Fruit fly (Drosophila melanogaster) whole organism, adult: ENCODE data around the gene Ppat-Dpck.
A peak's percentile ranks its signal among the peaks of the same experiment; 100 is the strongest.

Experiments used
- CG11617 ChIP-seq: fragments of 200-800 bp; sonication (Bioruptor generic); optimal IDR thresholded peaks from 2 replicates; lab custom pipeline; 2017; ENCODE audit warnings: mild to moderate bottlenecking, missing biosample characterization, missing genetic modification reagents, missing genetic modification characterization
- CG12768 ChIP-seq: fragments of 200-800 bp; sonication (Bioruptor generic); optimal IDR thresholded peaks from 2 replicates; lab custom pipeline; 2017; ENCODE audit warnings: missing biosample characterization, missing genetic modification characterization, mild to moderate bottlenecking, moderate library complexity, missing genetic modification reagents
- CG14711 ChIP-seq: fragments of 200-800 bp; sonication (Bioruptor generic); optimal IDR thresholded peaks from 2 replicates; lab custom pipeline; 2018; ENCODE audit warnings: missing biosample characterization, mild to moderate bottlenecking, missing genetic modification characterization, moderate library complexity
- CG1620 ChIP-seq: fragments of 200-800 bp; sonication (Bioruptor generic); optimal IDR thresholded peaks from 2 replicates; lab custom pipeline; 2016; ENCODE audit warnings: missing biosample characterization, missing genetic modification characterization
- CG33017 ChIP-seq: fragments of 200-800 bp; sonication (Bioruptor generic); optimal IDR thresholded peaks from 2 replicates; lab custom pipeline; 2018; ENCODE audit warnings: missing biosample characterization, mild to moderate bottlenecking, missing genetic modification characterization, moderate library complexity
- CG5204 ChIP-seq: fragments of 200-800 bp; sonication (Bioruptor generic); optimal IDR thresholded peaks from 2 replicates; lab custom pipeline; 2016; ENCODE audit warnings: missing biosample characterization, missing genetic modification characterization
- CG7045 ChIP-seq: fragments of 200-800 bp; sonication (Bioruptor generic); optimal IDR thresholded peaks from 2 replicates; lab custom pipeline; 2017; ENCODE audit warnings: missing biosample characterization, mild to moderate bottlenecking, missing genetic modification characterization
- CG7101 ChIP-seq: fragments of 200-800 bp; sonication (Bioruptor generic); optimal IDR thresholded peaks from 2 replicates; lab custom pipeline; 2018; ENCODE audit warnings: missing biosample characterization, mild to moderate bottlenecking, missing genetic modification characterization, moderate library complexity
- Clk ChIP-seq: fragments of 200-800 bp; sonication (Bioruptor generic); optimal IDR thresholded peaks from 2 replicates; lab custom pipeline; 2017; ENCODE audit warnings: missing biosample characterization, missing genetic modification characterization
- Crg-1 ChIP-seq: fragments of 200-800 bp; sonication (Bioruptor generic); optimal IDR thresholded peaks from 2 replicates; lab custom pipeline; 2016; ENCODE audit warnings: missing biosample characterization, missing genetic modification characterization
- Hr96 ChIP-seq: fragments of 200-800 bp; sonication (Bioruptor generic); optimal IDR thresholded peaks from 2 replicates; lab custom pipeline; 2016; ENCODE audit warnings: missing biosample characterization, missing genetic modification characterization
- Mnt ChIP-seq: fragments of 200-800 bp; sonication (Bioruptor generic); optimal IDR thresholded peaks from 2 replicates; lab custom pipeline; 2016; ENCODE audit warnings: missing biosample characterization, mild to moderate bottlenecking, missing genetic modification characterization
- bab1 ChIP-seq: fragments of 200-800 bp; sonication (Bioruptor generic); optimal IDR thresholded peaks from 3 replicates; lab custom pipeline; 2019; ENCODE audit warnings: missing biosample characterization, mild to moderate bottlenecking, missing genetic modification characterization, moderate library complexity
- cic ChIP-seq: fragments of 200-800 bp; sonication (Bioruptor generic); optimal IDR thresholded peaks from 2 replicates; lab custom pipeline; 2017; ENCODE audit warnings: missing biosample characterization, mild to moderate bottlenecking, missing genetic modification characterization, moderate library complexity
- cnc ChIP-seq, 2 experiments: fragments of >200 bp; optimal IDR thresholded peaks; 2 replicates each; lab custom pipeline; 2017
- kay ChIP-seq: fragments of 200-800 bp; sonication (Bioruptor generic); peaks from one replicate; lab custom pipeline; 2016; ENCODE audit warnings: missing biosample characterization, missing genetic modification characterization, borderline replicate concordance
- ovo ChIP-seq: fragments of 200-800 bp; sonication (Bioruptor generic); optimal IDR thresholded peaks from 2 replicates; lab custom pipeline; 2016; ENCODE audit warnings: missing biosample characterization, missing genetic modification characterization
- pad ChIP-seq: fragments of 200-800 bp; sonication (Bioruptor generic); optimal IDR thresholded peaks from 3 replicates; lab custom pipeline; 2017; ENCODE audit warnings: missing biosample characterization, missing genetic modification characterization, mild to moderate bottlenecking, moderate library complexity, missing genetic modification reagents
- tj ChIP-seq: fragments of 200-800 bp; sonication (Bioruptor generic); optimal IDR thresholded peaks from 3 replicates; lab custom pipeline; 2017; ENCODE audit warnings: missing biosample characterization, mild to moderate bottlenecking, missing genetic modification characterization, moderate library complexity
- toe ChIP-seq: fragments of 200-800 bp; sonication (Bioruptor generic); optimal IDR thresholded peaks from 2 replicates; lab custom pipeline; 2016; ENCODE audit warnings: missing biosample characterization, missing genetic modification characterization

Gene Ppat-Dpck

DNA sequence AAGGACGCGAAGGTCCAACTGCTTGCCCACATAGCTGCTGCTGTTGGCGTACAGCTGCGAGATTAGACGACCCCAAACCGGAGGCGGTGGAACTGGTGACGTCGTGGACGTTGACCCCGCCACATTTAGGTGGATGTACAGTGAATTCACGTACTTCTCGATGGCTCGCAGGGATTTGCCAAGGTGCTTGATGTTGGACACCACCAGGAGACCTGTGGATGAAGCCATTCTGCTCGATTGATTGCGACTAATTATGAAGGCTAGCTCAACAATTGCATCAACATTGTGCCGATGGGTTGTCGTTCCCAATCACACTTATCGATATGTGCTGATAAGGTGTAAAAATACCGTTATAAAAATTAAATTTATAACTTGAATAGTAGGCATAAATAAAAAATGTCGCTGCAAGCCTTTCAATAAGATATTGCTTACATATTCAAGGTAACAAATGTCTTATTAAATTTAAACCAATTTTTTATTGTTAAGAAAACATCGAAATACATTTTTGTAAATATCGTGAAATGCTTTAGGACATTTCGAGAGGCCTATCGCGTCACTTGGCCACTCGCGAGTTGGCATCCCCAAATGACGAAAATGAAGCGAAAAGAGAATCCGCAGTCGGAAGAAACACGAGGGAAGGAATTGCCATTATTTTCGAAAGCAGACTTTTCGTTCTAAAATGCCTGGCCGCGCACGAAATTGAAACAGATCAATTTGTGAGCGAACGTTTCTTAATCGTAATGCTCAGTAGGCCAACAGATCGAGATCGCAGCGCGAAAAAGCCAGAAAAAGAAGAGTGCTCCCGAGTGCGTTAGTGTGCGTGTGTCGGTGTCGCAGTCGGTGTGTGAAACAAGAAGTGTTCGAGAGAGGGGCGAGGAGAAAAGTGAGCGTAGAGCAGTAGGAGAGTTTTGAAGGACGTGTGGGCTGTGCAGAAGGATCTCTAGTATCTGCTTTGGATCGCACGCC lies at the start of gene Ppat-Dpck, which contains the start of gene scny:
Gene Ppat-Dpck, minus strand, starts transcription at position 263 of the 966 bp plus-strand sequence.
Gene scny, plus strand, starts transcription at position 471 of the 966 bp plus-strand sequence.
- TF ChIP-seq CG5204 (GFP tag; lab: Kevin White, UChicago) (no peak), Hr96 (GFP tag; lab: Kevin White, UChicago) (no peak), cnc (optimal IDR thresholded peaks at IDR 0.05; lab: Kevin White, UChicago) (no peak), CG7045 (GFP tag; lab: Kevin White, UChicago) (no peak), Clk (GFP tag; lab: Kevin White, UChicago) (no peak), CG33017 (tag; lab: Kevin White, UChicago) (no peak), ovo (GFP tag; lab: Kevin White, UChicago) (peak; percentile 83), CG14711 (tag; lab: Kevin White, UChicago) (peak; percentile 88), pad (GFP tag; lab: Kevin White, UChicago) (no peak), bab1 (peak; percentile 54), CG11617 (GFP tag; lab: Kevin White, UChicago) (peak; percentile 60), CG7101 (tag; lab: Kevin White, UChicago) (peak; percentile 48), kay (GFP tag; lab: Kevin White, UChicago) (no peak), Mnt (GFP tag; lab: Kevin White, UChicago) (peak; percentile 91), CG1620 (GFP tag; lab: Kevin White, UChicago) (no peak), cic (GFP tag; lab: Kevin White, UChicago) (peak; percentile 52), Crg-1 (no peak), tj (GFP tag; lab: Kevin White, UChicago) (peak; percentile 51), CG12768 (GFP tag; lab: Kevin White, UChicago) (peak; percentile 16), toe (GFP tag; lab: Kevin White, UChicago) (no peak)

DNA sequence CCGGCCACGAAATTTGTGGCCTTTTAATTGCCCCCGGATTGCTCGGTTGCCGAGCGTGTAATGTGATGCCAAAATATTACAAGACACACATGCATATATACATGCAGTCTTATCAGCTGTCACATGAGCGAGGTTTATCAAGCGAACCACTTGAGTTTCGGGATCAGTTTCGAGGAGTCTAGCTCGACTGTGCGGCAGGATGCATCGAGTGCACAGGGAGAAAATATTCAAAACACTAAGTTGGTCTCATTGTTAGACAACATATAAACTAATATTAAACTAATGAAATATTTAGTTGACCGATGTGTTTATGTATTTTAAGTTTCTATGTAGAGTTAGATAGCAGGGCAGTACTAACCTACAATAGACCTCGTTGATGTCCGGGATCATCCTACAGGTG lies 48.6 kb upstream of the Ppat-Dpck start:
- no peak for TF ChIP-seq Clk (GFP tag; lab: Kevin White, UChicago)
- TF ChIP-seq CG12768 (GFP tag; lab: Kevin White, UChicago), result no peak
- TF ChIP-seq pad (GFP tag; lab: Kevin White, UChicago), result no peak
- no peak for TF ChIP-seq cnc (optimal IDR thresholded peaks at IDR 0.05; lab: Kevin White, UChicago)
- no peak for TF ChIP-seq CG7101 (tag; lab: Kevin White, UChicago)
- TF ChIP-seq CG14711 (tag; lab: Kevin White, UChicago), result no peak
- TF ChIP-seq Mnt (GFP tag; lab: Kevin White, UChicago), result no peak
- TF ChIP-seq tj (GFP tag; lab: Kevin White, UChicago), result no peak
- TF ChIP-seq toe (GFP tag; lab: Kevin White, UChicago), result no peak
- no peak for TF ChIP-seq CG11617 (GFP tag; lab: Kevin White, UChicago)
- no peak for TF ChIP-seq Hr96 (GFP tag; lab: Kevin White, UChicago)
- no peak for TF ChIP-seq kay (GFP tag; lab: Kevin White, UChicago)
- no peak for TF ChIP-seq Crg-1
- no peak for TF ChIP-seq CG7045 (GFP tag; lab: Kevin White, UChicago)
- no peak for TF ChIP-seq ovo (GFP tag; lab: Kevin White, UChicago)
- TF ChIP-seq cic (GFP tag; lab: Kevin White, UChicago), result no peak
- no peak for TF ChIP-seq CG5204 (GFP tag; lab: Kevin White, UChicago)

DNA sequence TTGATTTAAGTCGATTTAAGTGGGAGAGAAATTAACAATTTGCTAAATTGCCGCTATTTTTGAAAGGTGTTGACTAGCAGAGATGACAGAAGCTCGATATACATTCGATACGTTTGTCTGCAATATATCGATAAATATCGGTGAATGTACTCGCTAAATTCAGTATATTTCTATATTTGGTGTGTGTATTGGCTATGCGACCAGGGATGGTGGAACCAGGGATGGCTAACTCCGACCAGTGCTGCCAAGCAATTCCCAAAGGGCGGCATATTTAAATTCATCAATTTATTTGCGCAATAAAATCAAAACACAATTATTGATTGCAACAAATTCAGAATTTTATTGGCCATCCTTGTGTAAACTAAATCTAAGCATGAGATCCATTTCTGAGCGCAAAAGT lies 44.4 kb upstream of the Ppat-Dpck start, which contains the start of gene mad2:
Gene mad2, minus strand, starts transcription at position 78 of the 400 bp plus-strand sequence.
- TF ChIP-seq Crg-1, result peak; percentile 50
- no peak for TF ChIP-seq toe (GFP tag; lab: Kevin White, UChicago)
- TF ChIP-seq bab1, result peak; percentile 27
- peak; percentile 4 for TF ChIP-seq Mnt (GFP tag; lab: Kevin White, UChicago)

DNA sequence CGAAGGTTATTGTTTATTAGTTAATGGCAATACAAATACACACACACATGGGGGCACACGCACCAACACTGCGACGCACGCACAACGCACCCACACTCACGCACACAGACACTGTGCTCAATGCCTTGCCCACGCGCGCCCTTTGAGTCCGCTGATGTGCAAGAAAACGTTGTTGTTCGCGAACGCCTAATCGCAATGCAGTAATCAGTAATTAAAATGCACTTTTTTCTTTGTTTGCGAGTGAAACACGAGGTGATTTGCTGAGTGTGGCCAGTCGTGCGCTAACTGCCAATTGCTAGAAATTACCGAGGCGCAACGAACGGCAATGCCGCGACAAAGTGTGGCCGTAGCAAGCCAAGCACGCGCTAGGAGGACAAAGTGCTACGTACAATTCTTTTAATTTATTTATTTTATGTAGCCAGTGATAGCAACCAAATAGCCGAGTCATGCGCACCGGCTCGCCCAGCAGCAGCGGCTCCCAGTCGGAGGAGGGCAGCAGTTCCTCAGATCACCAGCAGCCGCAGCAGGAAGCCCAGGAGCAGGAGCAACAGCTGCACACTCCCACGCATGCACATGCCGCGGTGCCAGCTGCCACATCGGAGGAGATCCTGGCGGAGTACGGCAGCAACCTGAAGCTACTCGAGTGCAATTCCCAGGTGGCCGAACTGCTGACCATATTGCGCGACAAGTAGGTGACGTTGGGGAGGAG lies 42.2 kb upstream of the Ppat-Dpck start, which contains the start of the genes S6k and kri:
Gene S6k, minus strand, starts transcription at position 299 of the 709 bp plus-strand sequence.
Gene kri, plus strand, starts transcription at position 341 of the 709 bp plus-strand sequence.
- peak; percentile 59 for TF ChIP-seq CG33017 (tag; lab: Kevin White, UChicago)
- TF ChIP-seq CG5204 (GFP tag; lab: Kevin White, UChicago), result no peak
- no peak for TF ChIP-seq Hr96 (GFP tag; lab: Kevin White, UChicago)
- peak; percentile 21 for TF ChIP-seq pad (GFP tag; lab: Kevin White, UChicago)
- TF ChIP-seq kay (GFP tag; lab: Kevin White, UChicago), result no peak
- TF ChIP-seq Crg-1, result peak; percentile 24
- TF ChIP-seq CG7101 (tag; lab: Kevin White, UChicago), result peak; percentile 35
- peak; percentile 23 for TF ChIP-seq CG1620 (GFP tag; lab: Kevin White, UChicago)
- TF ChIP-seq CG11617 (GFP tag; lab: Kevin White, UChicago), result peak; percentile 32
- peak; percentile 68 for TF ChIP-seq CG12768 (GFP tag; lab: Kevin White, UChicago)
- peak; percentile 30 for TF ChIP-seq toe (GFP tag; lab: Kevin White, UChicago)
- TF ChIP-seq cnc (optimal IDR thresholded peaks at IDR 0.05; lab: Kevin White, UChicago), result no peak
- TF ChIP-seq tj (GFP tag; lab: Kevin White, UChicago), result peak; percentile 29
- peak; percentile 25 for TF ChIP-seq CG14711 (tag; lab: Kevin White, UChicago)
- TF ChIP-seq Mnt (GFP tag; lab: Kevin White, UChicago), result peak; percentile 99
- no peak for TF ChIP-seq CG7045 (GFP tag; lab: Kevin White, UChicago)
- TF ChIP-seq cic (GFP tag; lab: Kevin White, UChicago), result peak; percentile 80
- TF ChIP-seq bab1, result peak; percentile 46
